Fruit fly (Drosophila melanogaster): ENCODE results near the gene Ddc.

Ddc gene

DNA sequence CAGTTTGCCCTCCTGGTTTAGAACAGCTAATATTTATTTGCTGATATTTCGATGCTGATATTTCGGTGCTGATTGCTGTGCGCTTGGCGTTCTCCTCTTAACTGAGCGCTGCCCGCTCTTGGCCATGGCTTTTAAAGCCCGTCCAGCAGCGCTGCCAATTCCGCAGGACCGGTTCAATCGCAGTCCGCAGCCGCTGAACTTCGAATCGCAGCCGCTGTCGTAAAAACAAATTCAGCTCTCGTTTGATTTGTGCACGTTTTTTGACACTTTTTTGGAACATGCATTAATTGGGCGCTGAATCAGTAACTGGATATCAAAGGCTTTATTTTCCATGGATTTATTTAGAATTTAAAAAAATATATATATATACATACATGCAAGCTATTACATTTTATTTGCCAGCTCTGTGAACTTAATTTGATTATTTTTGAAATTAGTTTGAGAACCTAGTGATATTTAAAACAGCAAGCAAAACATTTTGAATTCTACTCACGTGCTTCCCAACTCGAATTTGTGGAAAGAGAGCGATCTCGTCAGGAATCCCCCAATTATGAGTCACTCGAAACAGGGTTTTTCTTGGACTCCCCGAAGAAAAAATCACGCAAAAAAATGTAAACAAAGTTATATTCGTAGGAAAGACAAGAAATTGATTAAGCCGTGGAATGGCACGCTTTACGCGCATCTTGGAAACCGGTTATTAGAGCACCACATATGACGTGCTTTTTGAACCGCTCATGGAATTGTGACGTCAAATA lies at the start of gene Ddc:
Gene Ddc (minus strand): TSS at position 111 of the 755 bp plus-strand sequence.
- TF ChIP-seq CTCF (optimal IDR thresholded peaks at IDR 0.05) (no peak), CG8478 (optimal IDR thresholded peaks at IDR 0.05) (no peak)

DNA sequence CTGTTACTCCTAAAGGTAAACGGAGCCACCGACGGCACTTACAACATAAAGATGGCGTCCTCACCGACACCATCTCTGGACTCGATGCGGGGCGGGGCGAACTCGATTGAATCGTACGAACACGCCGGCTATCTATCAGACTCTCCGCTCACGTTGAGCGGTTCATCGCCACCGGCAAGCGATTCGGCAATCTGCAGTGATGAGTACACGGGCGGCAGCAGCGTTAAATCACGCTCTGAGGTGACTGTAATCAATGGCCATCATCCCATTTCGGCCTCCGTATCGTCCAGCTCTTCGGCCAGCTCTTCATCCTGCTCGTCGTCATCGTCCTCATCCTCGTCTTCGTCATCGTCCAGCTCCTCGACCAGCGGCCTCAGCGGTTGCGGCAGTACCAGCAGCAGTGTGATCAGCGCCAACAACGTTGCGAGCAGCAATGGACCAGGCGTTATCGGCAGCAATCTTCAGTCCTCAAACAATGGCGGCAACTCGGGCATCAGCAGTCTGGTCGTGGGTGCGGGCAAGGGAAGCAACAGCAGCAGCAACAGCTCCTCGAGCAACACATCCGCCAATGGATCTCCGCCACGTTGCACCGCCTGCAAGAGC lies 48.1 kb upstream of the Ddc start:
- TF ChIP-seq CG8478 (optimal IDR thresholded peaks at IDR 0.05) (no peak), CTCF (optimal IDR thresholded peaks at IDR 0.05) (no peak)

DNA sequence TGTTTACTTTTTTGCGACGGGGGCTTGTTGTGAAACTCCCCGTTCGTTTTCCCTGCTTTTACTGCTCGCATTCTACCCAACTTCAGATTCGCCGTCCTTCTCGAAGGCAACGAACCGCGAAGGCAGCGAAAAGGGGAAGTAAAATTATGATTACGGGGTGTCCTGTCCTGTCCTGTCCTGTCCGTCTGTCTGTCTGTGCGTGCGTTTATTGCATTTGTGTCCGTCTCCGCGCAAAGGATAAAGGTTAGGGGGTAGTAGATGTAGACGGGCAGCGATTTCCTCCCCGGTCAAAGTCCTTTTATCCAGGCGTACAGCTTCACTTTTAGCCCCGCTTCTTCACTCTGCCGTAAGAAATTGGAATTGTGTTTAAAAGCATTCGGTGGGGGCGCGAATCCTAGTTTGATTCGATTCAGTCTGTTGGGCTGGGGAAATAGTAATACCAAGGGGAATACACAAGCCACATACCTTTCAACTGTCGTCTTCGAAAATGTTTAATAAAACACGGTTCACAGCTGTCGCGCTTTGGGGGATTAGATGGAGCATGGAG lies 47.1 kb upstream of the Ddc start:
- no peak for TF ChIP-seq CTCF (optimal IDR thresholded peaks at IDR 0.05)
- TF ChIP-seq CG8478 (optimal IDR thresholded peaks at IDR 0.05), result no peak

DNA sequence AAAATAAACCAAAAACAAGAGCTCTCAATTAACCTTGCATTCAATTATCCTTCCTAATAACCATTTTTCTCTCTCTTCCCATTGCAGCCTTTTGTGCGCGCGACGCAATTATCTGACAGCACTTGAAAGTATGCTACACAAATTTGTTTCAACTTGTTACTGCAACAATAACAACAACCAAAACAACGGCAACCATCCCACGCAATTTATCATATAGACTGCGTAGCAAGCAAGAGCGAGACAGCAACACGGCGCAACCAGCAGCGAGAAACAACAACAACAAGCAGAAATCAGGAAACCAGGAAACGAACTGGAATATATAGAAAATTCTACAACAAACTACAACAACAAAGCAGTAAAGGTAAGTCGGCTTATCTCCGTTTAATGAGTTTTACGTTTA lies 45.9 kb upstream of the Ddc start:
- TF ChIP-seq CG8478 (optimal IDR thresholded peaks at IDR 0.05) (no peak), CTCF (optimal IDR thresholded peaks at IDR 0.05) (peak; percentile 0 to 12)

DNA sequence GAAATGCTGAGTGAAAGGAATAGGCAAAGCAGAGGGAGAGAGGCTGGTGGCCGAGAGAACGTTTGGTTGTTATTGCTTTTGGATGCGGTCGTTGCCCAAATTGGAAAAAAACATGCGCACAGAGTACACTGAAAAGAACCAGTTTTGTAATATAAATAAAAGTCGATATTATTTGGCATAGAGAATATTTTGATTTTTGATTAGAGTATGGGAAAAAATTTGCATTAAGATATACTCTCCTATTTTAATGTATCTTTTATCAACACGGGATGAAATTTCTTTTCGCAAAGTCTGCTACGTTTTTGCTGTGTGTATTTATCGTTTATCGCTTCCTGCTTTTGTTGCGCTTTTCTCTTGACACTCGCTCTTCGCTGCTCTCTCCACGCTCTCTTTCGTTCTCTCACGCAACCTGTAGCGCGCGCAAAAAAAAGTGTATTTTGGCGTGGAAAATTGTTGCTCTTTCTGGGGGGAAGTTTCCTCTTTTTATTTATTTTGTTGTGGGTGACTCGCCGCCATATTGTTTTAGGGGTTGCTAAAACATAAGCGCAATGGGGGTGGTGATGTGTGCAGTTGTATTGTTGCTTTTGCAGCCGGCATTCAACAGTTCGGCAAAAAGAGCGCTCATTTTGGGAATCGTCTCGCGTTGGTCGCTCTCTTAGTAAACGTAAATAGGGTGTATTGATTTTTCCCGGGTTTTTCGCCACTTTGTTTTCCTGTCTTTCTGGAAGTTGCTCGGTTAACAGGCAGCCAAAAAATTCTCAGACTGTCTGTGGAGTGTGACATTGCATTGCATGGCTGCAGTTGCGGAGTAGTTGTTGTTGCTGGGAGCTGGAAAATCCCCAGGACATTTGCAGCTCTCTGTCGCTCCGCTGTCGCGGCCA lies 45.1 kb upstream of the Ddc start:
- no peak for TF ChIP-seq CTCF (optimal IDR thresholded peaks at IDR 0.05)
- TF ChIP-seq CG8478 (optimal IDR thresholded peaks at IDR 0.05), result no peak

DNA sequence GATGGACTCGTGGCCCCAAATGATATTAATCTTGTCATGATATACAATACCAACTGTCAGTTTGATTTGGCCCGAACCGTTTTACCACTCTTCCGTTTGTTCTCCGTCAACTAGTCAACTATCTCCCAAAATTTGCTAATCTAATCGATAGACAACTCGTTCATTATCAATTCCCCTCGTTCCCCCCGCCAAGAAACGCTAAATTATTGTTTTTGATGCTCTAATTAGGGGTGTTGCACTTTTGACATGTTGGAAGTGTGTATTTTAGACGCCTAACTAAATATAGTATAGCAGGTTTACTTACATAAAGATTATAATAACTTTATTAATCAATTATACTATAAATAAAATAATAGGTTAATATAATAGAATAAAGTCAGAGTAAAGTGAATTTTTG lies 43.9 kb upstream of the Ddc start:
- TF ChIP-seq CTCF (optimal IDR thresholded peaks at IDR 0.05) (no peak), CG8478 (optimal IDR thresholded peaks at IDR 0.05) (no peak)

DNA sequence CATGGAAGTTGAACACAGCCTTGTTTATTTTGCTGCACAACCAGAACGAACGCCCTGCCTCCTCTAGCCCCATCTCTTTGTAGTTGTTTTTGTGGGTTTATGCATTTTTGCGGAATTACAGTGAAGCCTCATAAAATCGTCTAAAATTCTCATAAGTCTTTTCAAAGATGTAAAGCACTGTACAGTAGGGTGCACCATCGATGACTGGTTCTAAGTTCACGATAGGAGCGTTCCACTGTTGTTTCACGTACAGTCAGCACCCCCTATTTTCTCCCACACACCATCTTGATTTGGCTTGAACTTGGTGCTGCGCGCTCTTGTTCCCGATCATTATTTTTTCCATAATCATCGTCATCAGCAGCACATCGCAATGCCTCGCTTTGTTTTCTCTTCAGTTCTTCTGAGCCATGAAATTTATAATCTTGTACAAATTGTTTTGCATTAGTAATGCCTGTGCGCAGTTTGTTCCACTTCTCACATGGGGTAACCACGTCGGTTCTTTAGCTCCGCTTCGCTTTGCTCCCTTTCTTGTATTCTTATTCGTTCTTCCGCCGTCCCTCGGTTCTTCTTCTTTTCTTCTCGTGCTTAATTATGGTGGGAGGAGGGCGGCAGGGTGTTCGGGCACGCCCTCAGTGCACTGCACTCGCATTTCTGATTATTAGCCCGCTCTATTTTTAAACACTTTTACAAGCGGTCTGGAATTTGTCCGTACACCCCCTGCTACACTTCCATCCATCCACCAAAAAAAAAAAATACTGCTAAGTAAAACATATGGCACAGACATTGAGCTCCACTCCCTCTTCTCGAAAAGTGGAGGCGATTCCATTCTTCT lies 43.3 kb upstream of the Ddc start:
- TF ChIP-seq CG8478 (optimal IDR thresholded peaks at IDR 0.05) (no peak), CTCF (optimal IDR thresholded peaks at IDR 0.05) (no peak)

DNA sequence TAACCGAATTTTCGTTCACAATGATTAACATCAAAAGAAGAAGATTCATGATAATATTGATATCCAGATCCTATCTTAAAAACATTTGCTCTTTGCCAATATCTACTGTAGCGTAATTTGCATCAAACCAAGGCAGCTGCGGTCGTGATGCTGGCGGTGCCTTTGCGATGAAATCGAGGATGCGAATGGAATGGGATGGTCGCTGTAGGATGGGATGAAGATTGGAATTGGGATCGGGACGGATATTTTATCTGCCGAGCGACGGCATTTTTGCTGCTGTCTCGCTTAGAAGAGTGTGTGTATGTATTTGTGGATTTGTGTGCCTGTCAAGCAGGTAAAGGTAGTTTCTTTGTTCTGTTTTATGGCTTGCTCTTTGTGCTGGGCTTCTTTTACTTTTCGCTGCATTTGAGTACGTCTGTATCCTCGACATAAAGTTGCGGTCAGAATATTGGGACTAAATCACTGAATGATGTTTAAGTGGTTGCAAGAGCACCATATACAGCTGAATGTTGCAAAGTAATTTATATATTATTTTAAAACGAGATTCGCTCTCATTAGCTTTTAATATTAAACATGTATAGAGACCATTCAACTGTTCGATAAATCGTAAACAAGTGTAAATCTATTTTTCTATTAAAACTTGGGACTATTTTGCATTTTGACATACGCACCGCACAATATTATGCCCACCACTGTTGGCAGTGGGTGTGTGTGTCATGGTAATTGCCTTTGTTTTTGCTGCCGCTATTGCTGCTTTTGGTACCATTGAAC lies 42.4 kb upstream of the Ddc start:
- TF ChIP-seq CTCF (optimal IDR thresholded peaks at IDR 0.05) (no peak), CG8478 (optimal IDR thresholded peaks at IDR 0.05) (no peak)

DNA sequence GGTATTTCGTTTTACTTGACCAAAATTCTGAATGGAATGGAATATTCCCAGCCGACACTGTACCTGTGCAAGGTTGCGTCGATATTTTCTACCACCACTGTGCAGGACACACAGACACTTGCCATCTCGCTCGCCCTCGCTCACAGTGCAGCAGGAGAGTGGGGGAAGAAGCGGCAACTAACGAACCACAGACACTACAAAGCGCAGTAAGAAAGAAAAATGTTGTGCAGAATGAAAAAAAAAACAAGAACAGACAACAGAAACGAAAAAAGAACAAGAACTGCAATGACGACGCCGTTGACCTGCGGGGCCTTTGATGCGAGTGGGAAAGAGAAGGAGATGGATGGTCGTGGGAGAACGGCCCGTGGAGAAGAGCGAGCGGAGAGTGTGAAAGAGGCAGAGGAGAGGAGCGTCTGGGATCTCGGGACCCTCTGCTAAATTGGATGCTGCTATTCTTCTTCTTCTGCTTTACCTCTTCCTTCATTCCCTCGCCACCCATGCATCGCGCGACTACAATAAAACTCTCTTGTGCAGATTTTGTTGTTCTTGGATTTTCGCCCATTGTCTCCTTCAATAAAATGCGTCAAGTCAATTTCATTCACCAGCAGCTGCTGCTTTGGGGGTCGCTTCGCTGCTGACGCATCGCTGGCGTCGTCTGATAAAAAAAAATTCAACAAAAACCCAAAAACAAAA lies 41.3 kb upstream of the Ddc start:
- TF ChIP-seq CTCF (optimal IDR thresholded peaks at IDR 0.05) (no peak), CG8478 (optimal IDR thresholded peaks at IDR 0.05) (no peak)

DNA sequence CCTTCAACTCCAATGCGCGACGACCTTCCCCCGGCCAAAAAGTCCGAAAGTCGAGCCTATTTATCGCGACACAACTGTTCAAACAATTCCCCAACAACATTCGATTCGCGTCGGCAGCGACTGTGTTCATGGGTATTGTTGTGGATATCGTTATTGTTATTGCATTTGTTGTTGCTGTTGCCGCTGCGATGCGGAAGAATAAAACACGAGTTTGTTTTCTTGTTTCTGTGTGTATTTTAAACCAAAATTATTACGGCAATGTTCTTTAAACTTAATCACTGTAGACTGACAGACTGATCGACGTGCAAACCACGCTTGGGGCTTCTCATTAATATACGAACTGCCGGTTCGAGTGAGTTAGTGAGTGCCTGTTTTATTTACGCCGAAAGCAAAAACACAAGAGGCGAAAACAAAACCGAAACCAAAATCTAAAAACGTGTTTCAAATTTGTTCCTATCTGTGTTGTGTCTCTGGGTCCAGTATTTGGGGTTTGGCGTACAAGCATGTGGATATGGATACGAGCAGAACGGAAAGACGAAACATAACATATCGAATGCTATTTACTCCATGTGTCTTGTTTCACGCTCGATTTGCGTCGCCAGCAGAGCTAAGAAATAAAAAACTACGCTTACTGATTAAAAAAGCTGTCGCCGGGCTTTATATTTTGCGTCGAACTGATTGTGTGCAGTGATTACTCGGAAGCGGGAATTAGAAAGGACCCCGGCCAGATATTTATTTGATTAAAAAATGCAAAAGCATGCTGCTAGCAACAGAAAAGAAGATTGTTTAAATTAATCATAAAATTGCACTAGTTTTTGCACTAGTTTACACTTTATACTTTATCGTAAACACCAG lies 39.7 kb upstream of the Ddc start:
- no peak for TF ChIP-seq CG8478 (optimal IDR thresholded peaks at IDR 0.05)
- TF ChIP-seq CTCF (optimal IDR thresholded peaks at IDR 0.05), result no peak

DNA sequence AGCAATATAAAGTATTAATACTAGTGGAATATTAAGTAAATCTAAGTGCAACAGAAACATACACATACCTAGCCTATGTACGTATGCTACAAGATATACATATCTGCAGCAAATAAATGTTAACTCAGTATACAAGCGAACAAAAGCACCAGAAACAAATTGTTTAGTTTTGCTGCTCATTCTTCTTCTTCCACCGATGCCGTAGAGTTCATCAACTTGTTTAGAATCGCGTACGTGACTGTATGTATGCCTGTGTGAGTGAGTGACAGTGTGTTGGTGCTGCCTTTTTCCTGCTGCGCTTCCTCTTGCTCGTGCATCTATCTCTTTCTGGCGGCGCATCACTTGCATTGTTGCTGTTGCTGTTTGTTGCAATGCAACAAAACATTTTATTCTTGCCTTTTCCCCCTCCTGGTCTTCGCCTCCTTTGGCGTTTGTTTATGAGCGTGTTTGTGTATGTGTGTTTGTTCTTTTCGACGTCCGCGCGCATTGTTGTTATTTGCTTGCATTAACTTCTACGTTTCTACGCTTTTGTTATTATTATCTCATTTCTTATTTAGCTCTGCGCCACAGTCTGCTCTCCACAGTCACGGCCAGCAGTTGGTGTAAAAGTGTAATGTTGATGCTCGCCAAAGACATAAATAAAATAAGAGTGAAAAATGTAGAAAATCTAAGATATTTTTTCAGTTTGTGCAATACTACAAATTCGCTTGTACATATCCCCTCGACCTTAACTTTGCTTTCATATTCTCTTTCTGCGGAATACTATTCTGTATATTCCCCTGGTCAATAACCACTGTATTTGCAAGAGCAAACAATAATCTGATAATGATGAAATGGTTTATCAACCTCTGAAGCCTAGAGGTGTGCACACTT lies 38.8 kb upstream of the Ddc start:
- no peak for TF ChIP-seq CG8478 (optimal IDR thresholded peaks at IDR 0.05)
- no peak for TF ChIP-seq CTCF (optimal IDR thresholded peaks at IDR 0.05)
